Worm (Caenorhabditis elegans) whole organism, L4/young adult: ENCODE data around the gene F47G3.4.

ENCODE experiments used
- W03F9.2 ChIP-seq: fragments of 150-350 bp; optimal IDR thresholded peaks from 2 replicates; lab custom pipeline; 2014; ENCODE audit warnings: missing biosample characterization, missing genetic modification characterization
- dao-5 ChIP-seq: sonication (generic microtip); optimal IDR thresholded peaks from 2 replicates; lab custom pipeline; 2016; ENCODE audit warnings: missing genotype, missing genetic modification characterization, moderate library complexity, missing compliant biosample characterization
- him-1 ChIP-seq: sonication (generic microtip); optimal IDR thresholded peaks from 2 replicates; lab custom pipeline; 2016; ENCODE audit warnings: missing genotype, missing genetic modification reagents, missing genetic modification characterization, missing compliant biosample characterization

DNA sequence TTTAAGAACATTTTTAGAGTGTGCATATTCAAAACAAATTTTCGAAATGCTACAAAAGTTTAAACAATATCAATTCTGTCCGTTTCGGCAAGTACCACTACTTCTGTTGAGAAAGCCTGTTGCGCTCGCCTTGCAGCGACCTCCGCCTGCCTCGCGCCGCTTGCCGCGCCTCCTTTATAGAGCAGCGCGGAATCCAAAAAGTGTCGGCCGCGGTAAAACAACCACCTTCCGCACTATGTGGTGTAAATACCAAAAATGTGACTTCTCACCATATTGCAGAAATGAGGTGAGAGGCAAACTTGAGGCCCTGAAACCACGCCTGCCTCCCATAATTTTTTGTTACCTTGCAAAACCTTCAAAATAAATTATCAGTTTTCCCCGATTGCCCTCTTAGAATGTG is 28.5 kb upstream of the F47G3.4 start:
- TF ChIP-seq dao-5 (tag; lab: Kevin White, UChicago): no peak
- TF ChIP-seq him-1 (tag; lab: Kevin White, UChicago): no peak
- TF ChIP-seq W03F9.2 (tag; lab: Kevin White, UChicago): no peak
